Fruit fly (Drosophila melanogaster) whole organism, embryonic: Measurements from ENCODE around the gene ATPsynepsilonL.

Experiments
- ATbp ChIP-seq: fragments of 200-800 bp; sonication (Bioruptor generic); optimal IDR thresholded peaks from 2 replicates; lab custom pipeline; 2017; ENCODE audit warnings: missing biosample characterization, mild to moderate bottlenecking, missing genetic modification characterization, missing genetic modification reagents
- CG1024 ChIP-seq: fragments of 200-800 bp; sonication (Bioruptor generic); IDR thresholded peaks from 2 replicates; pipeline ENCODE4 v1.3.6; 2022; ENCODE audit warnings: missing biosample characterization, missing genetic modification characterization
- CG10431 ChIP-seq: fragments of 200-800 bp; sonication (Bioruptor generic); optimal IDR thresholded peaks from 3 replicates; lab custom pipeline; 2018; ENCODE audit warnings: missing biosample characterization, mild to moderate bottlenecking, missing genetic modification characterization
- CG12744 ChIP-seq: fragments of 200-800 bp; sonication (Bioruptor generic); optimal IDR thresholded peaks from 2 replicates; lab custom pipeline; 2016; ENCODE audit warnings: missing biosample characterization, missing genetic modification characterization
- CG17802 ChIP-seq: fragments of 200-800 bp; sonication (Bioruptor generic); optimal IDR thresholded peaks from 2 replicates; lab custom pipeline; 2018; ENCODE audit warnings: missing biosample characterization, mild to moderate bottlenecking, missing genetic modification characterization, moderate library complexity
- CG1832 ChIP-seq: fragments of 200-800 bp; sonication (Bioruptor generic); optimal IDR thresholded peaks from 2 replicates; lab custom pipeline; 2017; ENCODE audit warnings: missing biosample characterization, mild to moderate bottlenecking, missing genetic modification characterization, inconsistent platforms
- CG34376 ChIP-seq: fragments of 200-800 bp; sonication (Bioruptor generic); optimal IDR thresholded peaks from 2 replicates; lab custom pipeline; 2018; ENCODE audit warnings: missing biosample characterization, mild to moderate bottlenecking, missing genetic modification characterization
- CG4328 ChIP-seq: fragments of 200-800 bp; sonication (Bioruptor generic); optimal IDR thresholded peaks from 3 replicates; lab custom pipeline; 2017; ENCODE audit warnings: missing biosample characterization, missing genetic modification reagents, missing genetic modification characterization
- CG4730 ChIP-seq: fragments of 200-800 bp; sonication (Bioruptor generic); IDR thresholded peaks from 2 replicates; pipeline ENCODE4 v1.3.6; 2022; ENCODE audit warnings: missing biosample characterization, missing genetic modification characterization
- CG6791 ChIP-seq: fragments of 200-800 bp; sonication (Bioruptor generic); IDR thresholded peaks from 3 replicates; pipeline ENCODE4 v1.3.6; 2022; ENCODE audit warnings: missing biosample characterization, missing genetic modification characterization; ENCODE audit not compliant: partially characterized antibody
- CG8290 ChIP-seq, 3 experiments: fragments of 200-800 bp; sonication (Bioruptor generic); optimal IDR thresholded peaks; 2 replicates each; lab custom pipeline; 2016 to 2019; ENCODE audit warnings: missing biosample characterization in 3 of 3, missing genetic modification characterization in 3 of 3, mild to moderate bottlenecking in 2 of 3, moderate library complexity in 1 of 3
- CG8765 ChIP-seq: fragments of 200-800 bp; sonication (Bioruptor generic); IDR thresholded peaks from 2 replicates; pipeline ENCODE4 v1.3.6; 2022; ENCODE audit warnings: missing biosample characterization, missing genetic modification characterization
- CG9609 ChIP-seq: fragments of 200-800 bp; sonication (Bioruptor generic); optimal IDR thresholded peaks from 3 replicates; lab custom pipeline; 2016; ENCODE audit warnings: missing biosample characterization, missing genetic modification characterization
- CoRest ChIP-seq: fragments of 200-800 bp; sonication (Bioruptor generic); optimal IDR thresholded peaks from 3 replicates; lab custom pipeline; 2018; ENCODE audit warnings: missing biosample characterization, mild to moderate bottlenecking, missing genetic modification characterization, moderate library complexity
- D19B ChIP-seq: fragments of 200-800 bp; sonication (Bioruptor generic); optimal IDR thresholded peaks from 2 replicates; lab custom pipeline; 2017; ENCODE audit warnings: missing biosample characterization, mild to moderate bottlenecking, missing genetic modification characterization
- Dbx ChIP-seq: fragments of 200-800 bp; sonication (Bioruptor generic); IDR thresholded peaks from 3 replicates; pipeline ENCODE4 v1.3.6; 2022; ENCODE audit warnings: missing biosample characterization, missing genetic modification characterization
- Dll ChIP-seq: fragments of 200-800 bp; sonication (Bioruptor generic); IDR thresholded peaks from 4 replicates; pipeline ENCODE4 v1.3.6; 2022; ENCODE audit warnings: missing biosample characterization, missing genetic modification characterization; ENCODE audit not compliant: partially characterized antibody
- ERR ChIP-seq: fragments of 200-800 bp; sonication (Bioruptor generic); optimal IDR thresholded peaks from 2 replicates; lab custom pipeline; 2016; ENCODE audit warnings: missing biosample characterization, missing genetic modification characterization
- Eip74EF ChIP-seq, 2 experiments: fragments of 200-800 bp in 1 of 2; fragments of >200 bp in 1 of 2; sonication (Bioruptor generic) in 1 of 2; optimal IDR thresholded peaks; 2 replicates each; lab custom pipeline; 2017 to 2019; ENCODE audit warnings: missing biosample characterization in 2 of 2, missing genetic modification characterization in 2 of 2, mild to moderate bottlenecking in 1 of 2, moderate library complexity in 1 of 2
- Gug ChIP-seq: fragments of 200-800 bp; sonication (Bioruptor generic); IDR thresholded peaks from 4 replicates; pipeline ENCODE4 v1.3.6; 2022; ENCODE audit warnings: missing biosample characterization, missing genetic modification characterization
- HmgZ ChIP-seq: fragments of 200-800 bp; sonication (Bioruptor generic); optimal IDR thresholded peaks from 2 replicates; lab custom pipeline; 2018; ENCODE audit warnings: missing biosample characterization, mild to moderate bottlenecking, missing genetic modification characterization
- Hr39 ChIP-seq: fragments of >200 bp; optimal IDR thresholded peaks from 2 replicates; lab custom pipeline; 2017
- Hr51 ChIP-seq, 2 experiments: fragments of 200-800 bp; sonication (Bioruptor generic); optimal IDR thresholded peaks; 2 replicates in 1 of 2; 3 replicates in 1 of 2; lab custom pipeline; 2016 to 2018; ENCODE audit warnings: missing biosample characterization in 2 of 2, missing genetic modification characterization in 2 of 2, mild to moderate bottlenecking in 1 of 2, moderate library complexity in 1 of 2
- Lpt ChIP-seq: fragments of >200 bp; optimal IDR thresholded peaks from 2 replicates; lab custom pipeline; 2018; ENCODE audit warnings: missing biosample characterization, missing genetic modification characterization
- Neu2 ChIP-seq: fragments of 200-800 bp; sonication (Bioruptor generic); optimal IDR thresholded peaks from 3 replicates; lab custom pipeline; 2016; ENCODE audit warnings: missing biosample characterization, missing genetic modification characterization, borderline replicate concordance
- Pdp1 ChIP-seq, 2 experiments: fragments of 200-800 bp; sonication (Bioruptor generic); optimal IDR thresholded peaks; 3 replicates each; lab custom pipeline; 2016; ENCODE audit warnings: missing biosample characterization in 2 of 2, missing genetic modification characterization in 2 of 2, mild to moderate bottlenecking in 1 of 2, moderate library complexity in 1 of 2
- Rfx ChIP-seq: fragments of 200-800 bp; sonication (Bioruptor generic); IDR thresholded peaks from 2 replicates; pipeline ENCODE4 v1.3.6; 2022; ENCODE audit warnings: missing biosample characterization, missing genetic modification characterization
- Xbp1 ChIP-seq: fragments of 200-800 bp; sonication (Bioruptor generic); optimal IDR thresholded peaks from 3 replicates; lab custom pipeline; 2016; ENCODE audit warnings: missing biosample characterization, mild to moderate bottlenecking, missing genetic modification characterization
- ac ChIP-seq: fragments of 200-800 bp; sonication (Bioruptor generic); optimal IDR thresholded peaks from 3 replicates; lab custom pipeline; 2017; ENCODE audit warnings: missing biosample characterization, mild to moderate bottlenecking, missing genetic modification characterization
- cg ChIP-seq: fragments of 200-800 bp; sonication (Bioruptor generic); optimal IDR thresholded peaks from 3 replicates; lab custom pipeline; 2019; ENCODE audit warnings: missing biosample characterization, mild to moderate bottlenecking, missing genetic modification characterization, moderate library complexity
- dimm ChIP-seq: fragments of 200-800 bp; sonication (Bioruptor generic); IDR thresholded peaks from 2 replicates; pipeline ENCODE4 v1.3.6; 2022; ENCODE audit warnings: missing biosample characterization, missing genetic modification characterization
- disco-r ChIP-seq: fragments of 200-800 bp; sonication (Bioruptor generic); optimal IDR thresholded peaks from 2 replicates; lab custom pipeline; 2016; ENCODE audit warnings: missing biosample characterization, missing genetic modification characterization
- dmrt99B ChIP-seq: fragments of 200-800 bp; sonication (Bioruptor generic); optimal IDR thresholded peaks from 2 replicates; lab custom pipeline; 2018; ENCODE audit warnings: missing biosample characterization, mild to moderate bottlenecking, missing genetic modification characterization, moderate library complexity
- dysf ChIP-seq: fragments of 200-800 bp; sonication (Bioruptor generic); IDR thresholded peaks from 3 replicates; pipeline ENCODE4 v1.3.6; 2022; ENCODE audit warnings: missing biosample characterization, missing genetic modification characterization
- emc ChIP-seq: fragments of 200-800 bp; sonication (Bioruptor generic); optimal IDR thresholded peaks from 2 replicates; lab custom pipeline; 2016; ENCODE audit warnings: missing biosample characterization, missing genetic modification characterization
- en ChIP-seq: fragments of 200-800 bp; sonication (Bioruptor generic); optimal IDR thresholded peaks from 2 replicates; lab custom pipeline; 2016; ENCODE audit warnings: missing biosample characterization, missing genetic modification characterization
- esg ChIP-seq: fragments of 200-800 bp; sonication (Bioruptor generic); conservative IDR thresholded peaks from 2 replicates; pipeline ENCODE4 v1.3.6; 2022; ENCODE audit warnings: missing biosample characterization, missing genetic modification characterization
- ewg ChIP-seq: fragments of 200-800 bp; sonication (Bioruptor generic); optimal IDR thresholded peaks from 3 replicates; lab custom pipeline; 2017; ENCODE audit warnings: mild to moderate bottlenecking, missing biosample characterization, missing genetic modification reagents, missing genetic modification characterization
- fru ChIP-seq: fragments of >200 bp; optimal IDR thresholded peaks from 2 replicates; lab custom pipeline; 2017
- gcm ChIP-seq: fragments of 200-800 bp; sonication (Bioruptor generic); optimal IDR thresholded peaks from 2 replicates; lab custom pipeline; 2019; ENCODE audit warnings: missing biosample characterization, mild to moderate bottlenecking, missing genetic modification characterization, moderate library complexity
- klu ChIP-seq: fragments of 200-800 bp; sonication (Bioruptor generic); IDR thresholded peaks from 2 replicates; pipeline ENCODE4 v1.3.6; 2022; ENCODE audit warnings: missing biosample characterization, missing genetic modification characterization
- kni ChIP-seq: fragments of 200-800 bp; sonication (Bioruptor generic); optimal IDR thresholded peaks from 3 replicates; lab custom pipeline; 2017; ENCODE audit warnings: mild to moderate bottlenecking, missing biosample characterization, missing genetic modification reagents, missing genetic modification characterization
- peb ChIP-seq: fragments of 200-800 bp; sonication (Bioruptor generic); IDR thresholded peaks from 2 replicates; pipeline ENCODE4 v1.3.6; 2022; ENCODE audit warnings: missing biosample characterization, missing genetic modification characterization
- schlank ChIP-seq: fragments of 200-800 bp; sonication (Bioruptor generic); optimal IDR thresholded peaks from 2 replicates; lab custom pipeline; 2018; ENCODE audit warnings: missing biosample characterization, mild to moderate bottlenecking, missing genetic modification characterization
- seq ChIP-seq: fragments of 200-800 bp; sonication (Bioruptor generic); IDR thresholded peaks from 2 replicates; pipeline ENCODE4 v1.3.6; 2022; ENCODE audit warnings: missing biosample characterization, missing genetic modification characterization
- shn ChIP-seq: fragments of 200-800 bp; sonication (Bioruptor generic); optimal IDR thresholded peaks from 3 replicates; lab custom pipeline; 2016; ENCODE audit warnings: missing biosample characterization, missing genetic modification characterization
- sisA ChIP-seq: fragments of 200-800 bp; sonication (Bioruptor generic); IDR thresholded peaks from 2 replicates; pipeline ENCODE4 v1.3.6; 2022; ENCODE audit warnings: missing biosample characterization, missing genetic modification characterization
- sr ChIP-seq: fragments of 200-800 bp; sonication (Bioruptor generic); IDR thresholded peaks from 3 replicates; pipeline ENCODE4 v1.3.6; 2022; ENCODE audit warnings: missing biosample characterization, missing genetic modification characterization
- stc ChIP-seq: fragments of 200-800 bp; sonication (Bioruptor generic); IDR thresholded peaks from 2 replicates; pipeline ENCODE4 v1.3.6; 2022; ENCODE audit warnings: missing biosample characterization, missing genetic modification characterization
- toy ChIP-seq: fragments of 200-800 bp; sonication (Bioruptor generic); IDR thresholded peaks from 2 replicates; pipeline ENCODE4 v1.3.6; 2022; ENCODE audit warnings: missing biosample characterization, missing genetic modification characterization
- zen ChIP-seq: fragments of 200-800 bp; sonication (Bioruptor generic); optimal IDR thresholded peaks from 3 replicates; lab custom pipeline; 2018; ENCODE audit warnings: missing biosample characterization, mild to moderate bottlenecking, missing genetic modification characterization, moderate library complexity

ATPsynepsilonL gene

dm6 chr3R:10089171-10089664 is 32.4 kb upstream of the ATPsynepsilonL start (continued):
- TF ChIP-seq esg (no peak), fru (lab: Kevin White, UChicago) (no peak), CG9609 (GFP tag; lab: Kevin White, UChicago) (no peak), CG4730 (GFP tag; lab: Robert Waterston, UW) (no peak), Eip74EF (GFP tag; optimal IDR thresholded peaks at IDR 0.05; lab: Kevin White, UChicago) (peak in 1 of 2 experiments; percentile 63), dmrt99B (tag; lab: Kevin White, UChicago) (no peak), CG8290 (GFP tag; optimal IDR thresholded peaks at IDR 0.05; lab: Kevin White, UChicago) (no peak), CG8290 (tag; optimal IDR thresholded peaks at IDR 0.05; lab: Kevin White, UChicago) (no peak), schlank (no peak), en (GFP tag; lab: Kevin White, UChicago) (no peak), CG4328 (GFP tag; lab: Kevin White, UChicago) (no peak), stc (GFP tag; lab: Robert Waterston, UW) (no peak), gcm (GFP tag; lab: Kevin White, UChicago) (no peak), D19B (no peak), ewg (GFP tag; lab: Kevin White, UChicago) (peak; percentile 68), Gug (GFP tag; lab: Robert Waterston, UW) (no peak), Neu2 (GFP tag; lab: Kevin White, UChicago) (no peak), CoRest (no peak), dysf (GFP tag; lab: Robert Waterston, UW) (no peak), Lpt (GFP tag; lab: Kevin White, UChicago) (no peak), CG10431 (no peak), CG17802 (tag; lab: Kevin White, UChicago) (no peak), CG6791 (GFP tag; lab: Robert Waterston, UW) (no peak), peb (GFP tag; lab: Robert Waterston, UW) (no peak), cg (GFP tag; lab: Kevin White, UChicago) (peak; percentile 78), Dbx (GFP tag; lab: Robert Waterston, UW) (no peak), sisA (GFP tag; lab: Robert Waterston, UW) (no peak), sr (GFP tag; lab: Robert Waterston, UW) (peak; percentile 99), CG1024 (no peak), shn (GFP tag; lab: Kevin White, UChicago) (no peak), kni (no peak), Dll (GFP tag; lab: Robert Waterston, UW) (no peak), toy (GFP tag; lab: Robert Waterston, UW) (no peak), Hr39 (lab: Kevin White, UChicago) (no peak), ERR (GFP tag; lab: Kevin White, UChicago) (peak; percentile 31), HmgZ (tag; lab: Kevin White, UChicago) (peak; percentile 32), ATbp (GFP tag; lab: Kevin White, UChicago) (no peak), dimm (GFP tag; lab: Robert Waterston, UW) (no peak), seq (GFP tag; lab: Robert Waterston, UW) (0 out of 2 replicates have a peak, but pooled peaks have one; percentile 17), zen (no peak), CG34376 (no peak), Pdp1 (GFP tag; optimal IDR thresholded peaks at IDR 0.05; lab: Kevin White, UChicago) (no peak), CG1832 (GFP tag; lab: Kevin White, UChicago) (peak; percentile 62), emc (GFP tag; lab: Kevin White, UChicago) (no peak), disco-r (GFP tag; lab: Kevin White, UChicago) (no peak), Rfx (GFP tag; lab: Robert Waterston, UW) (no peak), CG8765 (GFP tag; lab: Robert Waterston, UW) (no peak), Xbp1 (GFP tag; lab: Kevin White, UChicago) (no peak), Hr51 (GFP tag; optimal IDR thresholded peaks at IDR 0.05; lab: Kevin White, UChicago) (peak in 1 of 2 experiments; percentile 40), ac (no peak), klu (GFP tag; lab: Robert Waterston, UW) (peak; percentile 66), CG12744 (GFP tag; lab: Kevin White, UChicago) (no peak)
